Worm (Caenorhabditis elegans) whole organism, young adult: ENCODE measurements around the gene ZC250.4.

Experiments
- ZK185.1 ChIP-seq: sonication (generic microtip); optimal IDR thresholded peaks from 2 replicates; lab custom pipeline; 2016; ENCODE audit warnings: mild to moderate bottlenecking, missing genetic modification characterization, missing compliant biosample characterization; ENCODE audit not compliant: poor library complexity, severe bottlenecking
- ama-1 ChIP-seq, 3 experiments: fragments of 150-350 bp in 1 of 3; sonication (generic microtip) in 2 of 3; optimal IDR thresholded peaks; 2 replicates each; lab custom pipeline; 2014 to 2018; ENCODE audit warnings: missing biosample characterization in 2 of 3, missing genetic modification characterization in 2 of 3, missing genetic modification reagents in 2 of 3
- nfya-2 ChIP-seq: fragments of 200-800 bp; sonication (Bioruptor generic); IDR thresholded peaks from 2 replicates; pipeline ENCODE4 v1.3.6; 2022; ENCODE audit warnings: missing genetic modification reagents, missing genetic modification characterization, missing compliant biosample characterization
- nhr-179 ChIP-seq: sonication (generic microtip); optimal IDR thresholded peaks from 2 replicates; lab custom pipeline; 2016; ENCODE audit warnings: mild to moderate bottlenecking, missing genetic modification characterization, missing compliant biosample characterization
- sdz-38 ChIP-seq: sonication (generic microtip); optimal IDR thresholded peaks from 2 replicates; lab custom pipeline; 2016; ENCODE audit warnings: missing genotype, missing genetic modification characterization, missing compliant biosample characterization

DNA sequence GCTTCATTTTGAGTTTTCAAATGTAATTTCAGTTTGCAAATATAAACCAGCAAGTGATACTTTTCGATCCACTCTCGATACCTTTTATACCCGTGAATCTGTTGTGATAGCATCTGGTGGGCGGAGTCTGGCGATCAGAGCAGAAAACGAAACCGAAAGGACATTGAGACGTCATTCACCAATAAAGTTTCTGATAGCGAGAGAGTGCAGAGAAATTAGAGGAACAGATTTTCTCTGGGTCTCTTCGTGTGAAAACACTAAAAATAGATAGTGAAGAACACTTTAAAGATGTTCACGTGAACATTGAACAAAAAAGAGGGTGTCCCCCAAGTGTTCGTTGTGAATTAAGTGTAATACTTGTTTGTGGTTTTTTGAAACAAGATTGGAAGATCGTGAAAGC, 49.1 kb downstream of the ZC250.4 start, which contains the start of gene pgph-3:
- TF ChIP-seq ama-1 (optimal IDR thresholded peaks at IDR 0.05; lab: Kevin White, UChicago) (no peak), ama-1 (GFP tag; optimal IDR thresholded peaks at IDR 0.05; lab: Kevin White, UChicago) (no peak), nhr-179 (tag; lab: Kevin White, UChicago) (no peak), ZK185.1 (tag; lab: Kevin White, UChicago) (peak; percentile 8), sdz-38 (no peak), nfya-2 (GFP tag; lab: Robert Waterston, UW) (no peak)
